In the genomic region with DNA sequence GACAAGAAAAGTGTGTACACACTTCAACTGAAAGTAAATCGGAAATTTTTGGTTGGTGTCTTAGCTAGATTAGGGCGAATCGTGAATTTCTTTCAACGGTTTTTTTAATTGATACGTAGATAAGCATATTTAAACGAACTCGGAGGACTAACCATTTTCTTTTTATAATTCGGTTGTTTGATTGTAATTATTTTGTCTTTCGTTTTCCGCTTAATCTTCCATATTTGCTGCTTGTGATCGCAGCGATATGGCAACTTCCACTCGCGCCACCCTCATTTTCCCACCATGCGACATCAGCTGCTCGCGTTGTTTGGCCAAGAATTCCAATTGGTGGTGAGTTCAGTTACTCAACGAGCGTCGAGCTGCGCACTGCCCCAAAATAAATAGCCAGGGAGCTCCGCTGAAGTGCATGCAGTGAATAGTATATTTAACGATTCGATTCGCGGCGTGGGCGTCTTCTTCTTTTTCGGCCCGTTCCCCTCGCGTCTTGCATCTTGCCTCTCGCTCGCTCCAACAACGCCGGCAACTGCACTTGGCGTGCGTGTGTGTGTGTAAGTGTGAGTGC, we compare ENCODE assay signal across 1 fruit fly cellular context.
A peak's percentile ranks its signal among the peaks of the same experiment; 100 is the strongest.
TF ChIP-seq lines count a peak whose summit lies in the region.

A gene (plus strand): TSS at position 335 of the 565 bp plus-strand sequence.

TF ChIP-seq in whole organism, embryonic, 481 proteins besides CTCF, POLR2A, EP300 and RAD21 (continued from another document and continues in another):
- no peak for TF ChIP-seq sim (GFP tag; IDR thresholded peaks at IDR 0.05; lab: Robert Waterston, UW)
- TF ChIP-seq CG9932 (GFP tag; IDR thresholded peaks at IDR 0.05; lab: Robert Waterston, UW), result no peak
- TF ChIP-seq HmgD (GFP tag; optimal IDR thresholded peaks at IDR 0.05; lab: Kevin White, UChicago), result peak; percentile 88
- peak; percentile 99 for TF ChIP-seq CG13624 (GFP tag; optimal IDR thresholded peaks at IDR 0.05; lab: Kevin White, UChicago)
- TF ChIP-seq Mad (GFP tag; optimal IDR thresholded peaks at IDR 0.05; lab: Kevin White, UChicago), result peak; percentile 80
- TF ChIP-seq CG4282 (GFP tag; optimal IDR thresholded peaks at IDR 0.05; lab: Kevin White, UChicago), result peak; percentile 89
- TF ChIP-seq lilli (GFP tag; optimal IDR thresholded peaks at IDR 0.05; lab: Kevin White, UChicago), result peak; percentile 97
- no peak for TF ChIP-seq dysf (GFP tag; IDR thresholded peaks at IDR 0.05; lab: Robert Waterston, UW)
- TF ChIP-seq so (GFP tag; IDR thresholded peaks at IDR 0.05; lab: Robert Waterston, UW), result no peak
- peak; percentile 92 for TF ChIP-seq HLHmδ (GFP tag; optimal IDR thresholded peaks at IDR 0.05; lab: Kevin White, UChicago)
- no peak for TF ChIP-seq slbo (GFP tag; IDR thresholded peaks at IDR 0.05; lab: Robert Waterston, UW)
- peak; percentile 93 for TF ChIP-seq CG17186 (GFP tag; optimal IDR thresholded peaks at IDR 0.05; lab: Kevin White, UChicago)
- TF ChIP-seq psq (GFP tag; optimal IDR thresholded peaks at IDR 0.05; lab: Kevin White, UChicago), result peak; percentile 65
- no peak for TF ChIP-seq Tbp (GFP tag; optimal IDR thresholded peaks at IDR 0.05; lab: Kevin White, UChicago)
- TF ChIP-seq Max (GFP tag; optimal IDR thresholded peaks at IDR 0.05; lab: Kevin White, UChicago), result peak; percentile 83
- peak; percentile 32 for TF ChIP-seq Spps (tag; optimal IDR thresholded peaks at IDR 0.05; lab: Kevin White, UChicago)
- peak; percentile 82 for TF ChIP-seq da (GFP tag; optimal IDR thresholded peaks at IDR 0.05; lab: Kevin White, UChicago)
- TF ChIP-seq CG9437 (GFP tag; optimal IDR thresholded peaks at IDR 0.05; lab: Kevin White, UChicago), result peak; percentile 53
- TF ChIP-seq Ada2b (GFP tag; IDR thresholded peaks at IDR 0.05; lab: Robert Waterston, UW), result no peak
- peak; percentile 94 for TF ChIP-seq stwl (tag; optimal IDR thresholded peaks at IDR 0.05; lab: Kevin White, UChicago)
- TF ChIP-seq grau (tag; optimal IDR thresholded peaks at IDR 0.05; lab: Kevin White, UChicago), result peak; percentile 87
- peak; percentile 61 for TF ChIP-seq CG7271 (tag; optimal IDR thresholded peaks at IDR 0.05; lab: Kevin White, UChicago)
- TF ChIP-seq CG16813 (GFP tag; IDR thresholded peaks at IDR 0.05; lab: Robert Waterston, UW; ENCODE audit: partially characterized antibody), result no peak
- peak; percentile 78 for TF ChIP-seq pb (GFP tag; optimal IDR thresholded peaks at IDR 0.05; lab: Kevin White, UChicago)
- TF ChIP-seq Mes4 (GFP tag; optimal IDR thresholded peaks at IDR 0.05; lab: Kevin White, UChicago), result peak; percentile 86
- TF ChIP-seq phol (tag; optimal IDR thresholded peaks at IDR 0.05; lab: Kevin White, UChicago), result peak; percentile 93
- TF ChIP-seq dan (GFP tag; IDR thresholded peaks at IDR 0.05; lab: Robert Waterston, UW), result no peak
- TF ChIP-seq CG3281 (GFP tag; optimal IDR thresholded peaks at IDR 0.05; lab: Kevin White, UChicago), result peak; percentile 82
- TF ChIP-seq mam (GFP tag; optimal IDR thresholded peaks at IDR 0.05; lab: Kevin White, UChicago), result peak; percentile 98
- TF ChIP-seq nmo (GFP tag; optimal IDR thresholded peaks at IDR 0.05; lab: Kevin White, UChicago), result peak; percentile 98
- peak; percentile 50 for TF ChIP-seq lbe (GFP tag; optimal IDR thresholded peaks at IDR 0.05; lab: Kevin White, UChicago)
- peak; percentile 84 for TF ChIP-seq bcd (GFP tag; optimal IDR thresholded peaks at IDR 0.05; lab: Kevin White, UChicago)
- TF ChIP-seq fru (optimal IDR thresholded peaks at IDR 0.05; lab: Kevin White, UChicago), result no peak
- TF ChIP-seq vvl (GFP tag; IDR thresholded peaks at IDR 0.05; lab: Robert Waterston, UW), result no peak
- TF ChIP-seq sens (GFP tag; lab: Kevin White, UChicago), result peak; percentile 98
- no peak for TF ChIP-seq sens-2 (GFP tag; IDR thresholded peaks at IDR 0.05; lab: Robert Waterston, UW)
- TF ChIP-seq Mrtf (GFP tag; IDR thresholded peaks at IDR 0.05; lab: Robert Waterston, UW), result no peak
- TF ChIP-seq ara (GFP tag; IDR thresholded peaks at IDR 0.05; lab: Robert Waterston, UW), result no peak
- peak; percentile 93 for TF ChIP-seq CG9817 (tag; optimal IDR thresholded peaks at IDR 0.05; lab: Kevin White, UChicago)
- peak; percentile 85 for TF ChIP-seq CG12769 (tag; optimal IDR thresholded peaks at IDR 0.05; lab: Kevin White, UChicago)
- peak; percentile 73 for TF ChIP-seq Nf-YB (GFP tag; optimal IDR thresholded peaks at IDR 0.05; lab: Kevin White, UChicago)
- no peak for TF ChIP-seq zen2 (GFP tag; IDR thresholded peaks at IDR 0.05; lab: Robert Waterston, UW; ENCODE audit: partially characterized antibody)
- TF ChIP-seq CG11247 (GFP tag; IDR thresholded peaks at IDR 0.05; lab: Robert Waterston, UW), result no peak
- TF ChIP-seq CG18011 (GFP tag; optimal IDR thresholded peaks at IDR 0.05; lab: Kevin White, UChicago), result peak; percentile 75
- peak in 1 of 2 experiments; percentile 46 for TF ChIP-seq tll (GFP tag; optimal IDR thresholded peaks at IDR 0.05; lab: Kevin White, UChicago)
- TF ChIP-seq CG17802 (tag; optimal IDR thresholded peaks at IDR 0.05; lab: Kevin White, UChicago), result peak; percentile 63
- peak; percentile 71 for TF ChIP-seq BEAF-32 (GFP tag; optimal IDR thresholded peaks at IDR 0.05; lab: Kevin White, UChicago)
- no peak for TF ChIP-seq cas (GFP tag; IDR thresholded peaks at IDR 0.05; lab: Robert Waterston, UW)
- no peak for TF ChIP-seq sr (GFP tag; IDR thresholded peaks at IDR 0.05; lab: Robert Waterston, UW)
- TF ChIP-seq Dek (tag; optimal IDR thresholded peaks at IDR 0.05; lab: Kevin White, UChicago), result peak; percentile 79
- TF ChIP-seq Fer2 (tag; optimal IDR thresholded peaks at IDR 0.05; lab: Kevin White, UChicago), result peak; percentile 79
- TF ChIP-seq crol (GFP tag; IDR thresholded peaks at IDR 0.05; lab: Robert Waterston, UW), result no peak
- peak in 1 of 2 experiments; percentile 78 for TF ChIP-seq bsh (GFP tag; optimal IDR thresholded peaks at IDR 0.05; lab: Kevin White, UChicago)
- no peak for TF ChIP-seq CG3726 (GFP tag; IDR thresholded peaks at IDR 0.05; lab: Robert Waterston, UW)
- TF ChIP-seq otp (GFP tag; IDR thresholded peaks at IDR 0.05; lab: Robert Waterston, UW), result no peak
- peak; percentile 58 for TF ChIP-seq jing (GFP tag; optimal IDR thresholded peaks at IDR 0.05; lab: Kevin White, UChicago)
- TF ChIP-seq CG13424 (tag; optimal IDR thresholded peaks at IDR 0.05; lab: Kevin White, UChicago), result peak; percentile 90
- no peak for TF ChIP-seq rib (GFP tag; IDR thresholded peaks at IDR 0.05; lab: Robert Waterston, UW)
- TF ChIP-seq Sry-δ (GFP tag; optimal IDR thresholded peaks at IDR 0.05; lab: Kevin White, UChicago), result peak; percentile 81
- peak; percentile 70 for TF ChIP-seq CG3065 (GFP tag; optimal IDR thresholded peaks at IDR 0.05; lab: Kevin White, UChicago)
- peak; percentile 70 for TF ChIP-seq nerfin-1 (tag; optimal IDR thresholded peaks at IDR 0.05; lab: Kevin White, UChicago)
- no peak for TF ChIP-seq Oaz (GFP tag; IDR thresholded peaks at IDR 0.05; lab: Robert Waterston, UW)
- peak; percentile 78 for TF ChIP-seq ewg (GFP tag; optimal IDR thresholded peaks at IDR 0.05; lab: Kevin White, UChicago)
- no peak for TF ChIP-seq Taf1 (GFP tag; IDR thresholded peaks at IDR 0.05; lab: Robert Waterston, UW)
- peak; percentile 83 for TF ChIP-seq caup (GFP tag; optimal IDR thresholded peaks at IDR 0.05; lab: Kevin White, UChicago; ENCODE audit: severe bottlenecking)
- TF ChIP-seq wdn (GFP tag; IDR thresholded peaks at IDR 0.05; lab: Robert Waterston, UW), result no peak
- peak; percentile 17 for TF ChIP-seq Hand (GFP tag; optimal IDR thresholded peaks at IDR 0.05; lab: Kevin White, UChicago)
- TF ChIP-seq hbn (GFP tag; IDR thresholded peaks at IDR 0.05; lab: Robert Waterston, UW; ENCODE audit: partially characterized antibody), result no peak
- peak; percentile 87 for TF ChIP-seq Hr3 (GFP tag; optimal IDR thresholded peaks at IDR 0.05; lab: Kevin White, UChicago)
- TF ChIP-seq unc-4 (GFP tag; IDR thresholded peaks at IDR 0.05; lab: Robert Waterston, UW; ENCODE audit: partially characterized antibody), result no peak
- TF ChIP-seq tap (tag; optimal IDR thresholded peaks at IDR 0.05; lab: Kevin White, UChicago), result no peak
- TF ChIP-seq peb (GFP tag; IDR thresholded peaks at IDR 0.05; lab: Robert Waterston, UW), result no peak
- TF ChIP-seq gfzf (GFP tag; optimal IDR thresholded peaks at IDR 0.05; lab: Kevin White, UChicago), result peak; percentile 60
- TF ChIP-seq TFAM (GFP tag; optimal IDR thresholded peaks at IDR 0.05; lab: Kevin White, UChicago), result no peak
- peak; percentile 95 for TF ChIP-seq tin (GFP tag; optimal IDR thresholded peaks at IDR 0.05; lab: Kevin White, UChicago)
- peak; percentile 84 for TF ChIP-seq CG18262 (tag; optimal IDR thresholded peaks at IDR 0.05; lab: Kevin White, UChicago)
- peak; percentile 69 for TF ChIP-seq CG8388 (GFP tag; optimal IDR thresholded peaks at IDR 0.05; lab: Kevin White, UChicago)
- TF ChIP-seq dati (GFP tag; IDR thresholded peaks at IDR 0.05; lab: Robert Waterston, UW), result no peak
- TF ChIP-seq sima (GFP tag; optimal IDR thresholded peaks at IDR 0.05; lab: Kevin White, UChicago), result peak; percentile 61
- peak; percentile 78 for TF ChIP-seq en (GFP tag; optimal IDR thresholded peaks at IDR 0.05; lab: Kevin White, UChicago)
- peak in 1 of 3 experiments; percentile 81 for TF ChIP-seq Stat92E (GFP tag; optimal IDR thresholded peaks at IDR 0.05; lab: Kevin White, UChicago)
- TF ChIP-seq CG33213 (GFP tag; optimal IDR thresholded peaks at IDR 0.05; lab: Kevin White, UChicago), result peak; percentile 97
- TF ChIP-seq danr (GFP tag; IDR thresholded peaks at IDR 0.05; lab: Robert Waterston, UW), result no peak
- TF ChIP-seq oc (tag; optimal IDR thresholded peaks at IDR 0.05; lab: Kevin White, UChicago), result peak; percentile 38
- TF ChIP-seq CoRest (tag; optimal IDR thresholded peaks at IDR 0.05; lab: Kevin White, UChicago), result peak; percentile 90
- peak; percentile 74 for TF ChIP-seq onecut (GFP tag; IDR thresholded peaks at IDR 0.05; lab: Robert Waterston, UW)
- peak; percentile 81 for TF ChIP-seq tio (GFP tag; optimal IDR thresholded peaks at IDR 0.05; lab: Kevin White, UChicago)
- peak; percentile 84 for TF ChIP-seq slou (GFP tag; optimal IDR thresholded peaks at IDR 0.05; lab: Kevin White, UChicago)
- peak; percentile 77 to 93 for TF ChIP-seq Hr51 (GFP tag; optimal IDR thresholded peaks at IDR 0.05; lab: Kevin White, UChicago)
- TF ChIP-seq Rfx (GFP tag; IDR thresholded peaks at IDR 0.05; lab: Robert Waterston, UW), result no peak
- TF ChIP-seq Elba2 (GFP tag; optimal IDR thresholded peaks at IDR 0.05; lab: Kevin White, UChicago), result peak; percentile 97
- peak; percentile 98 for TF ChIP-seq pnt (GFP tag; optimal IDR thresholded peaks at IDR 0.05; lab: Kevin White, UChicago)
- peak; percentile 70 for TF ChIP-seq CG3838 (GFP tag; optimal IDR thresholded peaks at IDR 0.05; lab: Kevin White, UChicago)
- no peak for TF ChIP-seq CG17361 (GFP tag; IDR thresholded peaks at IDR 0.05; lab: Robert Waterston, UW)
- TF ChIP-seq kni (GFP tag; optimal IDR thresholded peaks at IDR 0.05; lab: Kevin White, UChicago), result peak; percentile 22
- TF ChIP-seq CG10431 (GFP tag; optimal IDR thresholded peaks at IDR 0.05; lab: Kevin White, UChicago), result peak; percentile 42
- TF ChIP-seq CG2712 (tag; optimal IDR thresholded peaks at IDR 0.05; lab: Kevin White, UChicago), result peak; percentile 86
- peak; percentile 91 for TF ChIP-seq CG1647 (GFP tag; optimal IDR thresholded peaks at IDR 0.05; lab: Kevin White, UChicago)
- TF ChIP-seq Ravus (GFP tag; IDR thresholded peaks at IDR 0.05; lab: Robert Waterston, UW), result no peak
- peak; percentile 85 for TF ChIP-seq CG15269 (tag; optimal IDR thresholded peaks at IDR 0.05; lab: Kevin White, UChicago)
- peak; percentile 95 for TF ChIP-seq CG30403 (GFP tag; optimal IDR thresholded peaks at IDR 0.05; lab: Kevin White, UChicago)
- peak; percentile 32 for TF ChIP-seq CG6813 (GFP tag; optimal IDR thresholded peaks at IDR 0.05; lab: Kevin White, UChicago)
- TF ChIP-seq CG12219 (GFP tag; optimal IDR thresholded peaks at IDR 0.05; lab: Kevin White, UChicago), result peak; percentile 70
- peak; percentile 61 for TF ChIP-seq nau (GFP tag; optimal IDR thresholded peaks at IDR 0.05; lab: Kevin White, UChicago)
- no peak for TF ChIP-seq CG32772 (GFP tag; IDR thresholded peaks at IDR 0.05; lab: Robert Waterston, UW)
- peak; percentile 96 for TF ChIP-seq CG7839 (tag; optimal IDR thresholded peaks at IDR 0.05; lab: Kevin White, UChicago)
- TF ChIP-seq Dip2 (GFP tag; IDR thresholded peaks at IDR 0.05; lab: Robert Waterston, UW), result no peak
- peak; percentile 88 for TF ChIP-seq CG12744 (GFP tag; optimal IDR thresholded peaks at IDR 0.05; lab: Kevin White, UChicago)
- peak; percentile 70 for TF ChIP-seq CG10462 (GFP tag; optimal IDR thresholded peaks at IDR 0.05; lab: Kevin White, UChicago)
- peak; percentile 99 for TF ChIP-seq sd (tag; optimal IDR thresholded peaks at IDR 0.05; lab: Kevin White, UChicago)
- TF ChIP-seq ash1 (GFP tag; optimal IDR thresholded peaks at IDR 0.05; lab: Kevin White, UChicago), result no peak
- peak; percentile 89 for TF ChIP-seq CG10543 (GFP tag; optimal IDR thresholded peaks at IDR 0.05; lab: Kevin White, UChicago)
- peak; percentile 93 for TF ChIP-seq CG9609 (GFP tag; optimal IDR thresholded peaks at IDR 0.05; lab: Kevin White, UChicago)
- peak; percentile 95 for TF ChIP-seq CG8944 (GFP tag; optimal IDR thresholded peaks at IDR 0.05; lab: Kevin White, UChicago)
- TF ChIP-seq CG11085 (GFP tag; IDR thresholded peaks at IDR 0.05; lab: Robert Waterston, UW), result no peak
- no peak for TF ChIP-seq ap (GFP tag; IDR thresholded peaks at IDR 0.05; lab: Robert Waterston, UW)
- TF ChIP-seq exex (tag; optimal IDR thresholded peaks at IDR 0.05; lab: Kevin White, UChicago), result peak; percentile 45
- peak; percentile 85 for TF ChIP-seq CG3163 (GFP tag; optimal IDR thresholded peaks at IDR 0.05; lab: Kevin White, UChicago)
- peak; percentile 94 for TF ChIP-seq Dp (GFP tag; optimal IDR thresholded peaks at IDR 0.05; lab: Kevin White, UChicago)
- TF ChIP-seq kay (GFP tag; optimal IDR thresholded peaks at IDR 0.05; lab: Kevin White, UChicago), result peak; percentile 60
- TF ChIP-seq HLH3B (GFP tag; IDR thresholded peaks at IDR 0.05; lab: Robert Waterston, UW), result no peak
- no peak for TF ChIP-seq sisA (GFP tag; IDR thresholded peaks at IDR 0.05; lab: Robert Waterston, UW)
- peak in 1 of 2 experiments; percentile 83 for TF ChIP-seq Eip74EF (GFP tag; optimal IDR thresholded peaks at IDR 0.05; lab: Kevin White, UChicago)
- TF ChIP-seq jumu (GFP tag; optimal IDR thresholded peaks at IDR 0.05; lab: Kevin White, UChicago), result peak; percentile 98
- no peak for TF ChIP-seq ase (GFP tag; IDR thresholded peaks at IDR 0.05; lab: Robert Waterston, UW)
- TF ChIP-seq HLH4C (GFP tag; IDR thresholded peaks at IDR 0.05; lab: Robert Waterston, UW; ENCODE audit: partially characterized antibody), result no peak
- TF ChIP-seq HmgZ (tag; optimal IDR thresholded peaks at IDR 0.05; lab: Kevin White, UChicago), result peak; percentile 91
- TF ChIP-seq fd3F (GFP tag; optimal IDR thresholded peaks at IDR 0.05; lab: Kevin White, UChicago), result peak; percentile 83
